Comparison of ENCODE assay signal across 3 worm cellular contexts in genomic region chrII:13036717-13037116, ce11.
TF ChIP-seq lines count a peak whose summit lies in the region.

Gene F18A11.3 (minus strand): TSS chrII:13036841.

TF ChIP-seq in whole organism, L1 larva, 84 proteins besides CTCF, POLR2A, EP300 and RAD21 (continued from another document):
- TF ChIP-seq rnt-1 (tag; optimal IDR thresholded peaks at IDR 0.05; lab: Kevin White, UChicago) (no peak), lin-35 (GFP tag; optimal IDR thresholded peaks at IDR 0.05; lab: Kevin White, UChicago) (peak; percentile 39 to 67), swsn-7 (tag; optimal IDR thresholded peaks at IDR 0.05; lab: Kevin White, UChicago) (peak; percentile 8), lin-13 (GFP tag; optimal IDR thresholded peaks at IDR 0.05; lab: Kevin White, UChicago) (no peak), unc-130 (tag; optimal IDR thresholded peaks at IDR 0.05; lab: Kevin White, UChicago) (peak; percentile 2), C16A3.4 (tag; optimal IDR thresholded peaks at IDR 0.05; lab: Kevin White, UChicago) (peak; percentile 7), blmp-1 (tag; optimal IDR thresholded peaks at IDR 0.05; lab: Kevin White, UChicago) (peak; percentile 37), mep-1 (tag; optimal IDR thresholded peaks at IDR 0.05; lab: Kevin White, UChicago) (peak; percentile 32)

TF ChIP-seq in whole organism, L2 larva, 48 proteins besides CTCF, POLR2A, EP300 and RAD21 (continued from another document):
- TF ChIP-seq egl-27 (tag; optimal IDR thresholded peaks at IDR 0.05; lab: Kevin White, UChicago) (no peak), lin-39 (tag; optimal IDR thresholded peaks at IDR 0.05; lab: Kevin White, UChicago) (no peak), nhr-12 (tag; optimal IDR thresholded peaks at IDR 0.05; lab: Kevin White, UChicago) (no peak), nhr-21 (tag; optimal IDR thresholded peaks at IDR 0.05; lab: Kevin White, UChicago) (no peak), C34F6.9 (tag; optimal IDR thresholded peaks at IDR 0.05; lab: Kevin White, UChicago) (peak; percentile 57), alr-1 (tag; optimal IDR thresholded peaks at IDR 0.05; lab: Kevin White, UChicago) (no peak), ama-1 (optimal IDR thresholded peaks at IDR 0.05; lab: Kevin White, UChicago) (no peak), gmeb-1 (tag; optimal IDR thresholded peaks at IDR 0.05; lab: Kevin White, UChicago) (no peak), nhr-129 (tag; optimal IDR thresholded peaks at IDR 0.05; lab: Kevin White, UChicago) (peak; percentile 31), nhr-25 (tag; optimal IDR thresholded peaks at IDR 0.05; lab: Kevin White, UChicago) (no peak), lsy-2 (tag; optimal IDR thresholded peaks at IDR 0.05; lab: Kevin White, UChicago) (peak in 1 of 2 experiments; percentile 28), sma-3 (GFP tag; optimal IDR thresholded peaks at IDR 0.05; lab: Kevin White, UChicago) (no peak), ceh-16 (tag; optimal IDR thresholded peaks at IDR 0.05; lab: Kevin White, UChicago) (no peak), ztf-1 (GFP tag; conservative IDR thresholded peaks at IDR 0.05; lab: Robert Waterston, UW) (no peak), nhr-6 (tag; optimal IDR thresholded peaks at IDR 0.05; lab: Kevin White, UChicago) (no peak), snpc-4 (tag; optimal IDR thresholded peaks at IDR 0.05; lab: Kevin White, UChicago) (no peak), aly-2 (tag; optimal IDR thresholded peaks at IDR 0.05; lab: Kevin White, UChicago) (no peak), crh-2 (tag; optimal IDR thresholded peaks at IDR 0.05; lab: Kevin White, UChicago) (peak; percentile 45), nhr-11 (tag; optimal IDR thresholded peaks at IDR 0.05; lab: Kevin White, UChicago) (no peak), zag-1 (tag; optimal IDR thresholded peaks at IDR 0.05; lab: Kevin White, UChicago) (no peak)

TF ChIP-seq in whole organism, L4 larva, 104 proteins besides CTCF, POLR2A, EP300 and RAD21 (continued from another document):
- peak in 1 of 2 experiments; percentile 16 for TF ChIP-seq hif-1 (tag; optimal IDR thresholded peaks at IDR 0.05; lab: Kevin White, UChicago)
- TF ChIP-seq lin-38 (GFP tag; IDR thresholded peaks at IDR 0.05; lab: Robert Waterston, UW): peak; percentile 84
